Worm (Caenorhabditis elegans) whole organism, late embryonic: Measurements from ENCODE around the gene srh-141.

Experiments
- ama-1 ChIP-seq: fragments of 150-350 bp; optimal IDR thresholded peaks from 2 replicates; lab custom pipeline; 2014
- ceh-14 ChIP-seq: sonication (generic microtip); optimal IDR thresholded peaks from 2 replicates; lab custom pipeline; 2016; ENCODE audit warnings: missing genotype, missing genetic modification characterization, missing compliant biosample characterization
- che-1 ChIP-seq: sonication (generic microtip); optimal IDR thresholded peaks from 2 replicates; lab custom pipeline; 2016; ENCODE audit warnings: mild to moderate bottlenecking, missing genetic modification characterization, missing compliant biosample characterization
- unc-55 ChIP-seq: sonication (generic microtip); optimal IDR thresholded peaks from 2 replicates; lab custom pipeline; 2017; ENCODE audit warnings: missing biosample characterization, missing genetic modification reagents, missing genetic modification characterization

- no peak for TF ChIP-seq unc-55 (GFP tag; lab: Kevin White, UChicago)
- no peak for TF ChIP-seq ceh-14 (tag; lab: Kevin White, UChicago)
- TF ChIP-seq che-1 (tag; lab: Kevin White, UChicago): no peak
- no peak for TF ChIP-seq ama-1
These were observed 39.8 kb upstream of the srh-141 start, which contains the start of gene syp-1 for ce11 chrV:16403974-16404373.
